Fruit fly (Drosophila melanogaster) Kc167 (cell line): ENCODE measurements around the gene CG17177.

Experiments
- Myc ChIP-seq: fragments of >200 bp; optimal IDR thresholded peaks from 2 replicates; lab custom pipeline; 2017; ENCODE audit warnings: missing external identifiers
- insv ChIP-seq: fragments of >200 bp; optimal IDR thresholded peaks from 3 replicates; lab custom pipeline; 2018; ENCODE audit warnings: missing external identifiers
- psq ChIP-seq: fragments of >200 bp; optimal IDR thresholded peaks from 2 replicates; lab custom pipeline; 2017; ENCODE audit warnings: missing external identifiers

- TF ChIP-seq psq: no peak
- TF ChIP-seq Myc (lab: Kevin White, UChicago): no peak
- TF ChIP-seq insv (lab: Kevin White, UChicago): no peak
Measured at dm6 chr3L:14657485-14658054, 43.9 kb downstream of the CG17177 start.
